Worm (Caenorhabditis elegans): ENCODE measurements around the gene E02H1.5.

ce11 chrII:9597516-9598047, 2.6 kb downstream of the E02H1.5 start, which contains the start of gene mrpl-53:
- TF ChIP-seq nhr-11 (tag; optimal IDR thresholded peaks at IDR 0.05) = no peak
- TF ChIP-seq daf-19 (GFP tag; conservative IDR thresholded peaks at IDR 0.05) = no peak

Measured in whole organism, L4 larva.